Fruit fly (Drosophila melanogaster) whole organism, prepupa: ENCODE data around the gene Obp99a.

Source experiments
- CG10631 ChIP-seq: fragments of 200-800 bp; sonication (Bioruptor generic); optimal IDR thresholded peaks from 2 replicates; lab custom pipeline; 2016; ENCODE audit warnings: missing biosample characterization, missing genetic modification characterization
- CG16779 ChIP-seq: fragments of 200-800 bp; sonication (Bioruptor generic); optimal IDR thresholded peaks from 3 replicates; lab custom pipeline; 2017; ENCODE audit warnings: missing biosample characterization, mild to moderate bottlenecking, missing genetic modification characterization
- Eip93F ChIP-seq: fragments of 200-800 bp; sonication (Bioruptor generic); optimal IDR thresholded peaks from 2 replicates; lab custom pipeline; 2016; ENCODE audit warnings: missing biosample characterization, mild to moderate bottlenecking, missing genetic modification characterization
- Hr39 ChIP-seq: fragments of 200-800 bp; sonication (Bioruptor generic); optimal IDR thresholded peaks from 2 replicates; lab custom pipeline; 2016; ENCODE audit warnings: missing biosample characterization, missing genetic modification characterization
- achi ChIP-seq: fragments of 200-800 bp; sonication (Bioruptor generic); optimal IDR thresholded peaks from 3 replicates; lab custom pipeline; 2016; ENCODE audit warnings: missing biosample characterization, missing genetic modification characterization
- eg ChIP-seq: fragments of 200-800 bp; sonication (Bioruptor generic); IDR thresholded peaks from 3 replicates; pipeline ENCODE4 v1.3.6; 2022; ENCODE audit warnings: missing biosample characterization, missing genetic modification characterization
- fd59A ChIP-seq: fragments of 200-800 bp; sonication (Bioruptor generic); optimal IDR thresholded peaks from 2 replicates; lab custom pipeline; 2017; ENCODE audit warnings: missing biosample characterization, mild to moderate bottlenecking, missing genetic modification characterization, missing genetic modification reagents
- pdm3 ChIP-seq: fragments of 200-800 bp; sonication (Bioruptor generic); optimal IDR thresholded peaks from 3 replicates; lab custom pipeline; 2016; ENCODE audit warnings: missing biosample characterization, missing genetic modification characterization
- topi ChIP-seq: fragments of 200-800 bp; sonication (Bioruptor generic); optimal IDR thresholded peaks from 3 replicates; lab custom pipeline; 2016; ENCODE audit warnings: missing biosample characterization, missing genetic modification characterization

dm6 chr3R:29718363-29718762, 46.9 kb downstream of the Obp99a start, which contains the start of gene CG15506:
- TF ChIP-seq eg (GFP tag; lab: Robert Waterston, UW) (0 out of 3 replicates have a peak, but pooled peaks have one; percentile 36), Hr39 (GFP tag; lab: Kevin White, UChicago) (no peak), CG16779 (tag; lab: Kevin White, UChicago) (no peak), Eip93F (no peak), fd59A (no peak), CG10631 (GFP tag; lab: Kevin White, UChicago) (no peak), topi (GFP tag; lab: Kevin White, UChicago) (no peak), pdm3 (no peak), achi (GFP tag; lab: Kevin White, UChicago) (no peak)
